Worm (Caenorhabditis elegans) whole organism, early embryonic: ENCODE measurements around the gene C17E7.9.

Source experiments
- B0310.2 ChIP-seq: sonication (generic microtip); optimal IDR thresholded peaks from 2 replicates; lab custom pipeline; 2016; ENCODE audit warnings: mild to moderate bottlenecking, missing genetic modification characterization, missing compliant biosample characterization
- ama-1 ChIP-seq: fragments of 150-350 bp; optimal IDR thresholded peaks from 2 replicates; lab custom pipeline; 2014
- ceh-13 ChIP-seq: fragments of 200-800 bp; sonication (Bioruptor generic); optimal IDR thresholded peaks from 2 replicates; lab custom pipeline; 2018; ENCODE audit warnings: mild to moderate bottlenecking, missing genetic modification characterization, missing compliant biosample characterization
- ceh-36 ChIP-seq: sonication (generic microtip); optimal IDR thresholded peaks from 2 replicates; lab custom pipeline; 2016; ENCODE audit warnings: missing genetic modification characterization, inconsistent platforms, missing compliant biosample characterization
- ets-7 ChIP-seq: sonication (generic microtip); optimal IDR thresholded peaks from 2 replicates; lab custom pipeline; 2016; ENCODE audit warnings: missing genotype, missing genetic modification characterization, missing compliant biosample characterization
- flt-1 ChIP-seq: fragments of 200-800 bp; sonication (Bioruptor generic); IDR thresholded peaks from 2 replicates; pipeline ENCODE4 v1.3.6; 2022; ENCODE audit warnings: missing genetic modification characterization, missing compliant biosample characterization
- hmbx-1 ChIP-seq: sonication (generic microtip); optimal IDR thresholded peaks from 2 replicates; lab custom pipeline; 2016; ENCODE audit warnings: mild to moderate bottlenecking, missing genetic modification characterization, missing compliant biosample characterization
- hmg-4 ChIP-seq: fragments of 200-800 bp; sonication (Bioruptor generic); optimal IDR thresholded peaks from 2 replicates; lab custom pipeline; 2018; ENCODE audit warnings: mild to moderate bottlenecking, missing genetic modification characterization, missing compliant biosample characterization
- pes-1 ChIP-seq: fragments of 200-800 bp; sonication (Bioruptor generic); IDR thresholded peaks from 2 replicates; pipeline ENCODE4 v1.3.6; 2022; ENCODE audit warnings: missing genetic modification reagents, missing genetic modification characterization, missing compliant biosample characterization
- scrt-1 ChIP-seq: fragments of 200-800 bp; sonication (Bioruptor generic); IDR thresholded peaks from 2 replicates; pipeline ENCODE4 v1.3.6; 2022; ENCODE audit warnings: missing genetic modification characterization, missing compliant biosample characterization
- sea-1 ChIP-seq: fragments of 200-800 bp; sonication (Bioruptor generic); conservative IDR thresholded peaks from 2 replicates; pipeline ENCODE4 v1.3.6; 2022; ENCODE audit warnings: missing genetic modification characterization, missing compliant biosample characterization
- tbx-11 ChIP-seq: fragments of 200-800 bp; sonication (Bioruptor generic); IDR thresholded peaks from 2 replicates; pipeline ENCODE4 v1.3.6; 2022; ENCODE audit warnings: missing genetic modification characterization, missing compliant biosample characterization

ce11 chrV:3916480-3916879 lies 25.8 kb upstream of the C17E7.9 start, which contains the start of gene srx-67:
- TF ChIP-seq ama-1 (lab: Kevin White, UChicago): no peak
- no peak for TF ChIP-seq scrt-1
- no peak for TF ChIP-seq ceh-13 (GFP tag; lab: Kevin White, UChicago)
- TF ChIP-seq ceh-36 (tag; lab: Kevin White, UChicago): no peak
- no peak for TF ChIP-seq sea-1 (GFP tag; lab: Robert Waterston, UW)
- TF ChIP-seq flt-1 (GFP tag; lab: Robert Waterston, UW): no peak
- TF ChIP-seq B0310.2: no peak
- no peak for TF ChIP-seq pes-1 (GFP tag; lab: Robert Waterston, UW)
- no peak for TF ChIP-seq ets-7 (tag; lab: Kevin White, UChicago)
- no peak for TF ChIP-seq tbx-11 (GFP tag; lab: Robert Waterston, UW)
- no peak for TF ChIP-seq hmbx-1 (tag; lab: Kevin White, UChicago)
- no peak for TF ChIP-seq hmg-4 (GFP tag; lab: Kevin White, UChicago)
